Fruit fly (Drosophila melanogaster) whole organism, embryonic: ENCODE measurements around the gene CG6959.
A peak's percentile ranks its signal among the peaks of the same experiment; 100 is the strongest.

ENCODE experiments used
- Blimp-1 ChIP-seq: fragments of 200-800 bp; sonication (Bioruptor generic); optimal IDR thresholded peaks from 3 replicates; lab custom pipeline; 2018; ENCODE audit warnings: missing biosample characterization, missing genetic modification characterization, mild to moderate bottlenecking, moderate library complexity, missing genetic modification reagents
- CG1024 ChIP-seq: fragments of 200-800 bp; sonication (Bioruptor generic); IDR thresholded peaks from 2 replicates; pipeline ENCODE4 v1.3.6; 2022; ENCODE audit warnings: missing biosample characterization, missing genetic modification characterization
- CG12391 ChIP-seq: fragments of 200-800 bp; sonication (Bioruptor generic); optimal IDR thresholded peaks from 3 replicates; lab custom pipeline; 2018; ENCODE audit warnings: missing biosample characterization, mild to moderate bottlenecking, missing genetic modification characterization, moderate library complexity
- CG12744 ChIP-seq: fragments of 200-800 bp; sonication (Bioruptor generic); optimal IDR thresholded peaks from 2 replicates; lab custom pipeline; 2016; ENCODE audit warnings: missing biosample characterization, missing genetic modification characterization
- CG13287 ChIP-seq: fragments of 200-800 bp; sonication (Bioruptor generic); IDR thresholded peaks from 2 replicates; pipeline ENCODE4 v1.3.6; 2022; ENCODE audit warnings: missing biosample characterization, missing genetic modification characterization; ENCODE audit not compliant: partially characterized antibody
- CG13775 ChIP-seq: fragments of 200-800 bp; sonication (Bioruptor generic); optimal IDR thresholded peaks from 3 replicates; lab custom pipeline; 2017; ENCODE audit warnings: missing biosample characterization, mild to moderate bottlenecking, missing genetic modification characterization
- CG17359 ChIP-seq: fragments of 200-800 bp; sonication (Bioruptor generic); optimal IDR thresholded peaks from 3 replicates; lab custom pipeline; 2018; ENCODE audit warnings: missing biosample characterization, mild to moderate bottlenecking, missing genetic modification characterization, moderate library complexity
- CG17612 ChIP-seq: fragments of 200-800 bp; sonication (Bioruptor generic); IDR thresholded peaks from 2 replicates; pipeline ENCODE4 v1.3.6; 2022; ENCODE audit warnings: missing biosample characterization, missing genetic modification characterization
- CG1832 ChIP-seq: fragments of 200-800 bp; sonication (Bioruptor generic); optimal IDR thresholded peaks from 2 replicates; lab custom pipeline; 2017; ENCODE audit warnings: missing biosample characterization, mild to moderate bottlenecking, missing genetic modification characterization, inconsistent platforms
- CG2875 ChIP-seq: fragments of 200-800 bp; sonication (Bioruptor generic); optimal IDR thresholded peaks from 2 replicates; lab custom pipeline; 2017; ENCODE audit warnings: missing biosample characterization, mild to moderate bottlenecking, missing genetic modification characterization, missing genetic modification reagents
- CG34376 ChIP-seq: fragments of 200-800 bp; sonication (Bioruptor generic); optimal IDR thresholded peaks from 2 replicates; lab custom pipeline; 2018; ENCODE audit warnings: missing biosample characterization, mild to moderate bottlenecking, missing genetic modification characterization
- CG4854 ChIP-seq: fragments of 200-800 bp; sonication (Bioruptor generic); optimal IDR thresholded peaks from 2 replicates; lab custom pipeline; 2016; ENCODE audit warnings: missing biosample characterization, missing genetic modification characterization, inconsistent platforms
- CG7745 ChIP-seq: fragments of 200-800 bp; sonication (Bioruptor generic); optimal IDR thresholded peaks from 2 replicates; lab custom pipeline; 2018; ENCODE audit warnings: missing biosample characterization, mild to moderate bottlenecking, missing genetic modification characterization, moderate library complexity
- CHES-1-like ChIP-seq: fragments of 200-800 bp; sonication (Bioruptor generic); optimal IDR thresholded peaks from 2 replicates; lab custom pipeline; 2016; ENCODE audit warnings: missing biosample characterization, missing genetic modification characterization
- D ChIP-seq, 2 experiments: fragments of 200-800 bp in 1 of 2; fragments of >200 bp in 1 of 2; sonication (Bioruptor generic) in 1 of 2; optimal IDR thresholded peaks; 2 replicates in 1 of 2; 3 replicates in 1 of 2; lab custom pipeline; 2017; ENCODE audit warnings: mild to moderate bottlenecking in 1 of 2, missing biosample characterization in 1 of 2, missing genetic modification characterization in 1 of 2, missing genetic modification reagents in 1 of 2
- Dad ChIP-seq: fragments of 200-800 bp; sonication (Bioruptor generic); optimal IDR thresholded peaks from 3 replicates; lab custom pipeline; 2016; ENCODE audit warnings: missing biosample characterization, missing genetic modification characterization
- Deaf1 ChIP-seq: fragments of 200-800 bp; optimal IDR thresholded peaks from 3 replicates; lab custom pipeline; 2019; ENCODE audit warnings: missing biosample characterization, mild to moderate bottlenecking, missing genetic modification characterization, moderate library complexity
- Doc2 ChIP-seq: fragments of 200-800 bp; sonication (Bioruptor generic); IDR thresholded peaks from 2 replicates; pipeline ENCODE4 v1.3.6; 2022; ENCODE audit warnings: missing biosample characterization, missing genetic modification characterization
- Doc3 ChIP-seq: fragments of 200-800 bp; sonication (Bioruptor generic); IDR thresholded peaks from 3 replicates; pipeline ENCODE4 v1.3.6; 2022; ENCODE audit warnings: missing biosample characterization, missing genetic modification characterization; ENCODE audit not compliant: partially characterized antibody
- Drgx ChIP-seq: fragments of 200-800 bp; sonication (Bioruptor generic); IDR thresholded peaks from 2 replicates; pipeline ENCODE4 v1.3.6; 2022; ENCODE audit warnings: missing biosample characterization, missing genetic modification characterization
- E2f1 ChIP-seq: fragments of 200-800 bp; sonication (Bioruptor generic); IDR thresholded peaks from 2 replicates; pipeline ENCODE4 v1.3.6; 2022; ENCODE audit warnings: missing biosample characterization, missing genetic modification characterization
- Gsc ChIP-seq: fragments of 200-800 bp; sonication (Bioruptor generic); IDR thresholded peaks from 2 replicates; pipeline ENCODE4 v1.3.6; 2022; ENCODE audit warnings: missing biosample characterization, missing genetic modification characterization
- H15 ChIP-seq: fragments of 200-800 bp; sonication (Bioruptor generic); IDR thresholded peaks from 3 replicates; pipeline ENCODE4 v1.3.6; 2022; ENCODE audit warnings: missing biosample characterization, missing genetic modification characterization
- Hr3 ChIP-seq: fragments of 200-800 bp; sonication (Bioruptor generic); optimal IDR thresholded peaks from 3 replicates; lab custom pipeline; 2016; ENCODE audit warnings: missing biosample characterization, missing genetic modification characterization
- PHDP ChIP-seq: fragments of 200-800 bp; sonication (Bioruptor generic); optimal IDR thresholded peaks from 3 replicates; lab custom pipeline; 2018; ENCODE audit warnings: missing biosample characterization, mild to moderate bottlenecking, missing genetic modification characterization, moderate library complexity
- Ravus ChIP-seq: fragments of 200-800 bp; sonication (Bioruptor generic); IDR thresholded peaks from 2 replicates; pipeline ENCODE4 v1.3.6; 2022; ENCODE audit warnings: missing biosample characterization, missing genetic modification characterization
- Rfx ChIP-seq: fragments of 200-800 bp; sonication (Bioruptor generic); IDR thresholded peaks from 2 replicates; pipeline ENCODE4 v1.3.6; 2022; ENCODE audit warnings: missing biosample characterization, missing genetic modification characterization
- YL-1 ChIP-seq: fragments of 200-800 bp; sonication (Bioruptor generic); optimal IDR thresholded peaks from 3 replicates; lab custom pipeline; 2017; ENCODE audit warnings: missing biosample characterization, mild to moderate bottlenecking, missing genetic modification characterization
- abd-A ChIP-seq: fragments of 200-800 bp; sonication (Bioruptor generic); optimal IDR thresholded peaks from 3 replicates; lab custom pipeline; 2019; ENCODE audit warnings: missing biosample characterization, mild to moderate bottlenecking, missing genetic modification characterization, moderate library complexity
- al ChIP-seq: fragments of 200-800 bp; sonication (Bioruptor generic); IDR thresholded peaks from 2 replicates; pipeline ENCODE4 v1.3.6; 2022; ENCODE audit warnings: missing biosample characterization, missing genetic modification characterization
- amos ChIP-seq: fragments of 200-800 bp; sonication (Bioruptor generic); IDR thresholded peaks from 2 replicates; pipeline ENCODE4 v1.3.6; 2022; ENCODE audit warnings: missing biosample characterization, missing genetic modification characterization; ENCODE audit not compliant: partially characterized antibody
- bsh ChIP-seq, 2 experiments: fragments of 200-800 bp; sonication (Bioruptor generic); optimal IDR thresholded peaks; 2 replicates each; lab custom pipeline; 2017 to 2018; ENCODE audit warnings: mild to moderate bottlenecking in 2 of 2, missing biosample characterization in 2 of 2, missing genetic modification characterization in 2 of 2, moderate library complexity in 1 of 2
- grau ChIP-seq: fragments of 200-800 bp; optimal IDR thresholded peaks from 3 replicates; lab custom pipeline; 2019; ENCODE audit warnings: missing biosample characterization, mild to moderate bottlenecking, missing genetic modification characterization, moderate library complexity
- gsb-n ChIP-seq: fragments of 200-800 bp; sonication (Bioruptor generic); optimal IDR thresholded peaks from 3 replicates; lab custom pipeline; 2018; ENCODE audit warnings: missing biosample characterization, mild to moderate bottlenecking, missing genetic modification characterization
- lilli ChIP-seq: fragments of 200-800 bp; sonication (Bioruptor generic); optimal IDR thresholded peaks from 3 replicates; lab custom pipeline; 2016; ENCODE audit warnings: missing biosample characterization, missing genetic modification characterization
- mld ChIP-seq: fragments of 200-800 bp; sonication (Bioruptor generic); IDR thresholded peaks from 3 replicates; pipeline ENCODE4 v1.3.6; 2022; ENCODE audit warnings: missing biosample characterization, missing genetic modification characterization; ENCODE audit not compliant: partially characterized antibody
- nom ChIP-seq: fragments of 200-800 bp; sonication (Bioruptor generic); optimal IDR thresholded peaks from 2 replicates; lab custom pipeline; 2017; ENCODE audit warnings: missing biosample characterization, missing genetic modification characterization, mild to moderate bottlenecking, moderate library complexity, missing genetic modification reagents
- otp ChIP-seq: fragments of 200-800 bp; sonication (Bioruptor generic); IDR thresholded peaks from 3 replicates; pipeline ENCODE4, ENCODE4 v1.3.6; 2022; ENCODE audit warnings: missing biosample characterization, missing genetic modification characterization
- pan ChIP-seq, 4 experiments: fragments of >200 bp in 3 of 4; fragments of 200-800 bp in 1 of 4; sonication (Bioruptor generic) in 1 of 4; optimal IDR thresholded peaks in 3 of 4; IDR thresholded peaks in 1 of 4; 2 replicates each; pipeline versions ENCODE4 v1.3.6 to Lab custom; 2017 to 2022; ENCODE audit warnings: missing biosample characterization in 2 of 4, missing genetic modification characterization in 2 of 4, mixed read lengths in 1 of 4
- pfk ChIP-seq: fragments of 200-800 bp; sonication (Bioruptor generic); optimal IDR thresholded peaks from 2 replicates; lab custom pipeline; 2018; ENCODE audit warnings: missing biosample characterization, mild to moderate bottlenecking, missing genetic modification characterization, moderate library complexity
- pho ChIP-seq: fragments of 200-800 bp; sonication (Bioruptor generic); optimal IDR thresholded peaks from 2 replicates; lab custom pipeline; 2016; ENCODE audit warnings: missing biosample characterization, missing genetic modification characterization
- phol ChIP-seq: fragments of 200-800 bp; sonication (Bioruptor generic); optimal IDR thresholded peaks from 3 replicates; lab custom pipeline; 2018; ENCODE audit warnings: missing biosample characterization, mild to moderate bottlenecking, missing genetic modification characterization, moderate library complexity
- rib ChIP-seq: fragments of 200-800 bp; sonication (Bioruptor generic); IDR thresholded peaks from 2 replicates; pipeline ENCODE4 v1.3.6; 2022; ENCODE audit warnings: missing biosample characterization, missing genetic modification characterization
- row ChIP-seq: fragments of 200-800 bp; sonication (Bioruptor generic); IDR thresholded peaks from 3 replicates; pipeline ENCODE4 v1.3.6; 2022; ENCODE audit warnings: missing biosample characterization, missing genetic modification characterization
- sd ChIP-seq: fragments of 200-800 bp; sonication (Bioruptor generic); optimal IDR thresholded peaks from 3 replicates; lab custom pipeline; 2018; ENCODE audit warnings: missing biosample characterization, mild to moderate bottlenecking, missing genetic modification characterization, moderate library complexity
- slbo ChIP-seq: fragments of 200-800 bp; sonication (Bioruptor generic); IDR thresholded peaks from 2 replicates; pipeline ENCODE4 v1.3.6; 2022; ENCODE audit warnings: missing biosample characterization, missing genetic modification characterization
- sqz ChIP-seq: fragments of 200-800 bp; sonication (Bioruptor generic); optimal IDR thresholded peaks from 3 replicates; lab custom pipeline; 2018; ENCODE audit warnings: missing biosample characterization, mild to moderate bottlenecking, missing genetic modification characterization
- vnd ChIP-seq: fragments of 200-800 bp; sonication (Bioruptor generic); IDR thresholded peaks from 3 replicates; pipeline ENCODE4 v1.3.6; 2022; ENCODE audit warnings: missing biosample characterization, missing genetic modification characterization; ENCODE audit not compliant: partially characterized antibody
- zen2 ChIP-seq: fragments of 200-800 bp; sonication (Bioruptor generic); IDR thresholded peaks from 3 replicates; pipeline ENCODE4 v1.3.6; 2022; ENCODE audit warnings: missing biosample characterization, missing genetic modification characterization; ENCODE audit not compliant: partially characterized antibody

The CG6959 gene

dm6 chr3R:11859103-11859502, 10.2 kb downstream of the CG6959 start:
- TF ChIP-seq bsh (GFP tag; optimal IDR thresholded peaks at IDR 0.05; lab: Kevin White, UChicago): peak in 1 of 2 experiments; percentile 38
- 0 out of 2 replicates have a peak, but pooled peaks have one; percentile 26 for TF ChIP-seq Drgx (GFP tag; lab: Robert Waterston, UW)
- TF ChIP-seq nom: peak; percentile 83
- TF ChIP-seq otp: no peak
- TF ChIP-seq E2f1 (GFP tag; lab: Robert Waterston, UW): 0 out of 2 replicates have a peak, but pooled peaks have one; percentile 15
- TF ChIP-seq sqz (GFP tag; lab: Kevin White, UChicago): no peak
- no peak for TF ChIP-seq CG12744 (GFP tag; lab: Kevin White, UChicago)

DNA sequence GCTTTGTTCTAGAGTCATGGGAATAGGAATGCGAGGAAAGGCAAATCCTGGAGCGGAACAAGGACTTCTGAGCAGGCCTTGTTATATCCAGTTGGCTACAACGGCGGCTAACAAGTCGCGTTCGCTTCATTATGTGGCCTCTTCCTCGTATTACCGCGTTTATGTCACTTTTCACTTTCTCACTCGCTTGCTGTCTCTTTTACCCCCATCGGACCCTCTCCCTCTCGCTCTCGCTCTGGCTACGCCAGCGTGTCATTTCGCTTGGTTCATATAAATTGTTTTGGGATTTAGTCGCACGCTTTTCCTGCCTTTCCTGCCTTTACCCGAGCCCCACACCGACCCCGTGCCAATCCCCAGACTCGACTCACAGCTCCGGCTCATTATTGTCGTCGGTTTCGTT, 13.0 kb downstream of the CG6959 start:
- TF ChIP-seq CG13287: no peak
- no peak for TF ChIP-seq rib (GFP tag; lab: Robert Waterston, UW)
- TF ChIP-seq slbo: no peak
- TF ChIP-seq Blimp-1 (GFP tag; lab: Kevin White, UChicago): peak; percentile 69
- no peak for TF ChIP-seq Doc2 (GFP tag; lab: Robert Waterston, UW)
- TF ChIP-seq CG7745 (tag; lab: Kevin White, UChicago): no peak
- no peak for TF ChIP-seq zen2
- TF ChIP-seq Ravus (GFP tag; lab: Robert Waterston, UW): no peak
- peak; percentile 28 for TF ChIP-seq CG1832
- TF ChIP-seq gsb-n: no peak
- TF ChIP-seq CHES-1-like (GFP tag; lab: Kevin White, UChicago): no peak
- TF ChIP-seq Deaf1 (tag; lab: Kevin White, UChicago): peak; percentile 39
- TF ChIP-seq Dad (GFP tag; lab: Kevin White, UChicago): no peak
- TF ChIP-seq al (GFP tag; lab: Robert Waterston, UW): no peak
- TF ChIP-seq CG34376: no peak
- TF ChIP-seq PHDP (tag; lab: Kevin White, UChicago): no peak
- no peak for TF ChIP-seq YL-1 (GFP tag; lab: Kevin White, UChicago)
- TF ChIP-seq phol: no peak
- no peak for TF ChIP-seq CG4854 (GFP tag; lab: Kevin White, UChicago)
- TF ChIP-seq Hr3 (GFP tag; lab: Kevin White, UChicago): no peak
- TF ChIP-seq pfk (GFP tag; lab: Kevin White, UChicago): no peak
- no peak for TF ChIP-seq pho
- no peak for TF ChIP-seq vnd (GFP tag; lab: Robert Waterston, UW)
- 0 out of 2 replicates have a peak, but pooled peaks have one; percentile 24 for TF ChIP-seq Rfx (GFP tag; lab: Robert Waterston, UW)
- TF ChIP-seq abd-A (tag; lab: Kevin White, UChicago): peak; percentile 19
- no peak for TF ChIP-seq CG17359 (tag; lab: Kevin White, UChicago)
- TF ChIP-seq grau (tag; lab: Kevin White, UChicago): no peak

DNA sequence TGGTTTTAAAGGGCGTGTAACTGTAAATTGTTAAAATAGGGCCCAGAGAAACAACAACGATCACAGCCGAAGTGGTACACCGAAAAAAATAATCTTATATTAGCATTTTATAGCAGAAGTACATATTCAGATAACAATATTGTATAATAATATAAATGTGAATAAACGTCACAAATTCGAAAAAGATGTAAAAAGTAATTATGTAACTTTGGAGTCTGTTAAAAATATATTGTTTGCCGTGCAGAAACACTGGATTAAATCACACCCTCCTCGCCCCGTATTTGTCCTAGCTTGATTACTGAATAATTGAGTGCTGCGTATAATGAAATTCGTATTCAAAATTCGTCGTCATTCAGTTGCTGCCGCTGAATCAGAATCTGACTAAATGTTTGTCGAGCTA, 14.1 kb downstream of the CG6959 start:
- TF ChIP-seq CG13775: no peak
- peak; percentile 7 for TF ChIP-seq Deaf1 (tag; lab: Kevin White, UChicago)
- TF ChIP-seq Doc3 (GFP tag; lab: Robert Waterston, UW): no peak
- TF ChIP-seq CG2875: no peak
- no peak for TF ChIP-seq mld
- TF ChIP-seq CG17612 (GFP tag; lab: Robert Waterston, UW): no peak
- TF ChIP-seq CG1024 (GFP tag; lab: Robert Waterston, UW): no peak
- peak; percentile 43 for TF ChIP-seq CG12391 (tag; lab: Kevin White, UChicago)
- TF ChIP-seq D (optimal IDR thresholded peaks at IDR 0.05; lab: Kevin White, UChicago): no peak
- no peak for TF ChIP-seq D (GFP tag; optimal IDR thresholded peaks at IDR 0.05; lab: Kevin White, UChicago)
- no peak for TF ChIP-seq pan (optimal IDR thresholded peaks at IDR 0.05; lab: Kevin White, UChicago)
- TF ChIP-seq pan (GFP tag; optimal IDR thresholded peaks at IDR 0.05 in 1 of 2, IDR thresholded peaks at IDR 0.05 in 1 of 2): peak in 1 of 2 experiments; percentile 34
- TF ChIP-seq Gsc (GFP tag; lab: Robert Waterston, UW): no peak
- peak; percentile 65 for TF ChIP-seq row (GFP tag; lab: Robert Waterston, UW)
- TF ChIP-seq lilli: no peak
- TF ChIP-seq H15 (GFP tag; lab: Robert Waterston, UW): no peak
- TF ChIP-seq amos: no peak
- no peak for TF ChIP-seq sd (tag; lab: Kevin White, UChicago)
